Worm (Caenorhabditis elegans) whole organism, L4 larva: Measurements from ENCODE around the gene clec-75.

Experiments
- F37D6.2 ChIP-seq: sonication (generic microtip); optimal IDR thresholded peaks from 2 replicates; lab custom pipeline; 2016; ENCODE audit warnings: mild to moderate bottlenecking, missing genetic modification characterization, missing compliant biosample characterization
- Y105C5A.15 ChIP-seq: fragments of 200-800 bp; sonication (Bioruptor generic); IDR thresholded peaks from 2 replicates; pipeline ENCODE4 v1.3.6; 2022; ENCODE audit warnings: missing genetic modification characterization, missing compliant biosample characterization
- aha-1 ChIP-seq: fragments of 150-350 bp; peaks from one replicate; lab custom pipeline; 2014; ENCODE audit warnings: missing biosample characterization, missing genetic modification characterization
- aly-2 ChIP-seq: sonication (generic microtip); optimal IDR thresholded peaks from 2 replicates; lab custom pipeline; 2018; ENCODE audit warnings: missing biosample characterization, missing genetic modification characterization
- arid-1 ChIP-seq: fragments of 200-800 bp; sonication (Bioruptor generic); conservative IDR thresholded peaks from 2 replicates; pipeline ENCODE4 v1.3.6; 2022; ENCODE audit warnings: missing genetic modification reagents, missing genetic modification characterization, missing compliant biosample characterization
- daf-12 ChIP-seq: fragments of 150-350 bp; optimal IDR thresholded peaks from 2 replicates; lab custom pipeline; 2014; ENCODE audit warnings: missing biosample characterization, missing genetic modification reagents, missing genetic modification characterization
- daf-16 ChIP-seq, 3 experiments: sonication (generic microtip); optimal IDR thresholded peaks; 2 replicates each; lab custom pipeline; 2016 to 2017; ENCODE audit warnings: missing genetic modification characterization in 3 of 3, missing genetic modification reagents in 3 of 3, mild to moderate bottlenecking in 2 of 3, missing compliant biosample characterization in 2 of 3, missing biosample characterization in 1 of 3, moderate library complexity in 1 of 3
- egl-43 ChIP-seq: fragments of 200-800 bp; sonication (Bioruptor generic); IDR thresholded peaks from 2 replicates; pipeline ENCODE4 v1.3.6; 2022; ENCODE audit warnings: missing genetic modification reagents, missing genetic modification characterization, missing compliant biosample characterization
- fkh-10 ChIP-seq: fragments of 150-350 bp; optimal IDR thresholded peaks from 2 replicates; lab custom pipeline; 2014; ENCODE audit warnings: missing biosample characterization, missing genetic modification reagents, missing genetic modification characterization
- hif-1 ChIP-seq, 2 experiments: sonication (generic microtip); optimal IDR thresholded peaks; 2 replicates each; lab custom pipeline; 2016 to 2017; ENCODE audit warnings: missing compliant biosample characterization in 2 of 2, missing genetic modification characterization in 2 of 2, missing genetic modification reagents in 2 of 2, missing genotype in 2 of 2, mild to moderate bottlenecking in 1 of 2
- jun-1 ChIP-seq: fragments of 150-350 bp; optimal IDR thresholded peaks from 2 replicates; lab custom pipeline; 2014; ENCODE audit warnings: missing biosample characterization, missing genetic modification reagents, missing genetic modification characterization
- lin-38 ChIP-seq: fragments of 200-800 bp; sonication (Bioruptor generic); IDR thresholded peaks from 2 replicates; pipeline ENCODE4 v1.3.6; 2022; ENCODE audit warnings: missing genetic modification reagents, missing genetic modification characterization, missing compliant biosample characterization
- lin-39 ChIP-seq: fragments of 150-350 bp; optimal IDR thresholded peaks from 2 replicates; lab custom pipeline; 2014; ENCODE audit warnings: missing biosample characterization, missing genetic modification reagents, missing genetic modification characterization
- mep-1 ChIP-seq: fragments of 150-350 bp; sonication (generic microtip); optimal IDR thresholded peaks from 3 replicates; lab custom pipeline; 2014; ENCODE audit warnings: missing biosample characterization, missing genetic modification characterization
- nhr-102 ChIP-seq: sonication (generic microtip); optimal IDR thresholded peaks from 2 replicates; lab custom pipeline; 2016; ENCODE audit warnings: mild to moderate bottlenecking, missing genetic modification characterization, moderate library complexity, missing compliant biosample characterization
- nhr-11 ChIP-seq: fragments of 150-350 bp; optimal IDR thresholded peaks from 2 replicates; lab custom pipeline; 2014; ENCODE audit warnings: missing biosample characterization, missing genetic modification characterization
- nhr-111 ChIP-seq: fragments of 200-800 bp; sonication (Bioruptor generic); optimal IDR thresholded peaks from 2 replicates; lab custom pipeline; 2018; ENCODE audit warnings: mild to moderate bottlenecking, missing genetic modification characterization, missing compliant biosample characterization
- nhr-25 ChIP-seq: sonication (generic microtip); optimal IDR thresholded peaks from 2 replicates; lab custom pipeline; 2017; ENCODE audit warnings: missing genetic modification characterization, mild to moderate bottlenecking, missing compliant biosample characterization, antibody characterized with exemption, moderate library complexity, borderline replicate concordance; ENCODE audit not compliant: insufficient read depth
- nhr-28 ChIP-seq: fragments of 150-350 bp; optimal IDR thresholded peaks from 2 replicates; lab custom pipeline; 2014; ENCODE audit warnings: missing biosample characterization, missing genetic modification characterization
- nhr-48 ChIP-seq: sonication (generic microtip); optimal IDR thresholded peaks from 2 replicates; lab custom pipeline; 2016; ENCODE audit warnings: mild to moderate bottlenecking, missing genetic modification characterization, missing compliant biosample characterization
- nhr-77 ChIP-seq: fragments of 150-350 bp; optimal IDR thresholded peaks from 2 replicates; lab custom pipeline; 2014; ENCODE audit warnings: missing biosample characterization, missing genetic modification characterization
- pqm-1 ChIP-seq: sonication (generic microtip); optimal IDR thresholded peaks from 2 replicates; lab custom pipeline; 2017; ENCODE audit warnings: missing biosample characterization, missing genetic modification characterization
- rbr-2 ChIP-seq: sonication (generic microtip); optimal IDR thresholded peaks from 2 replicates; lab custom pipeline; 2016; ENCODE audit warnings: missing genotype, missing genetic modification characterization, missing compliant biosample characterization
- set-16 ChIP-seq: fragments of 200-800 bp; sonication (Bioruptor generic); IDR thresholded peaks from 2 replicates; pipeline ENCODE4 v1.3.6; 2022; ENCODE audit warnings: missing genetic modification reagents, missing genetic modification characterization, missing compliant biosample characterization
- unc-39 ChIP-seq: sonication (generic microtip); optimal IDR thresholded peaks from 2 replicates; lab custom pipeline; 2017; ENCODE audit warnings: missing biosample characterization, missing genetic modification characterization
- unc-62 ChIP-seq, 3 experiments: fragments of 150-350 bp in 1 of 3; sonication (generic microtip); optimal IDR thresholded peaks in 2 of 3; peaks in 1 of 3; 1 replicate in 1 of 3; 2 replicates in 2 of 3; lab custom pipeline; 2014 to 2017; ENCODE audit warnings: missing biosample characterization in 3 of 3, missing genetic modification characterization in 3 of 3, missing genetic modification reagents in 3 of 3, missing genotype in 1 of 3
- vab-7 ChIP-seq: fragments of 200-800 bp; sonication (Bioruptor generic); IDR thresholded peaks from 2 replicates; pipeline ENCODE4 v1.3.6; 2022; ENCODE audit warnings: missing genetic modification reagents, missing genetic modification characterization, missing compliant biosample characterization
- zag-1 ChIP-seq: fragments of 150-350 bp; optimal IDR thresholded peaks from 2 replicates; lab custom pipeline; 2014; ENCODE audit warnings: missing biosample characterization, missing genetic modification characterization
- zfp-2 ChIP-seq: sonication (generic microtip); optimal IDR thresholded peaks from 2 replicates; lab custom pipeline; 2016; ENCODE audit warnings: mild to moderate bottlenecking, missing genetic modification characterization, missing compliant biosample characterization
- zip-11 ChIP-seq: fragments of 200-800 bp; sonication (Bioruptor generic); IDR thresholded peaks from 2 replicates; pipeline ENCODE4 v1.3.6; 2022; ENCODE audit warnings: missing genetic modification characterization, missing compliant biosample characterization

clec-75 gene

ce11 chrIV:4005166-4005565, 44.6 kb downstream of the clec-75 start:
- TF ChIP-seq fkh-10 (GFP tag; lab: Kevin White, UChicago) = peak; percentile 60
- no peak for TF ChIP-seq nhr-25 (tag; lab: Kevin White, UChicago)

- TF ChIP-seq aha-1 (tag; lab: Kevin White, UChicago) = peak; percentile 6
- no peak for TF ChIP-seq lin-39 (tag; lab: Kevin White, UChicago)
- no peak for TF ChIP-seq nhr-48 (tag; lab: Kevin White, UChicago)
- TF ChIP-seq egl-43 (GFP tag; lab: Robert Waterston, UW) = 0 out of 2 replicates have a peak, but pooled peaks have one; percentile 35
- TF ChIP-seq zag-1 = no peak
- TF ChIP-seq nhr-102 = no peak
- TF ChIP-seq unc-62 (GFP tag; optimal IDR thresholded peaks at IDR 0.05 in 1 of 2; lab: Kevin White, UChicago) = peak in 1 of 2 experiments; percentile 60
- TF ChIP-seq unc-62 (tag; optimal IDR thresholded peaks at IDR 0.05; lab: Kevin White, UChicago) = no peak
- peak; percentile 43; the same call in 1 of the 2 replicates for TF ChIP-seq set-16 (GFP tag; lab: Robert Waterston, UW)
- TF ChIP-seq nhr-11 = no peak
- peak in 1 of 2 experiments; percentile 40 for TF ChIP-seq hif-1 (tag; optimal IDR thresholded peaks at IDR 0.05; lab: Kevin White, UChicago)
- no peak for TF ChIP-seq mep-1
- no peak for TF ChIP-seq Y105C5A.15 (GFP tag; lab: Robert Waterston, UW)
- TF ChIP-seq, all 104 proteins: peak for 5
These were observed 47.2 kb downstream of the clec-75 start, which contains the start of gene W02C12.2 for ce11 chrIV:4007697-4008096. Gene W02C12.2 (minus strand): TSS chrIV:4007973.

ce11 chrIV:4008440-4008839, 47.9 kb downstream of the clec-75 start:
- TF ChIP-seq lin-38 (GFP tag; lab: Robert Waterston, UW) = no peak
- no peak for TF ChIP-seq aly-2 (tag; lab: Kevin White, UChicago)
- TF ChIP-seq vab-7 = no peak
- peak; percentile 0 for TF ChIP-seq pqm-1
- TF ChIP-seq nhr-48 (tag; lab: Kevin White, UChicago) = no peak
- TF ChIP-seq daf-16 (GFP tag; optimal IDR thresholded peaks at IDR 0.05; lab: Kevin White, UChicago) = no peak
- peak; percentile 63 for TF ChIP-seq daf-16 (tag; optimal IDR thresholded peaks at IDR 0.05; lab: Kevin White, UChicago)
- no peak for TF ChIP-seq zip-11
- TF ChIP-seq nhr-28 (tag; lab: Kevin White, UChicago) = peak; percentile 65
- no peak for TF ChIP-seq F37D6.2 (tag; lab: Kevin White, UChicago)
- no peak for TF ChIP-seq zfp-2 (tag; lab: Kevin White, UChicago)
- TF ChIP-seq unc-62 (GFP tag; optimal IDR thresholded peaks at IDR 0.05 in 1 of 2; lab: Kevin White, UChicago) = peak in 1 of 2 experiments; percentile 73
- TF ChIP-seq unc-62 (tag; optimal IDR thresholded peaks at IDR 0.05; lab: Kevin White, UChicago) = no peak
- no peak for TF ChIP-seq nhr-111 (GFP tag; lab: Kevin White, UChicago)
- no peak for TF ChIP-seq jun-1
- TF ChIP-seq nhr-77 (tag; lab: Kevin White, UChicago) = peak; percentile 15
- TF ChIP-seq rbr-2 (tag; lab: Kevin White, UChicago) = no peak
- no peak for TF ChIP-seq zag-1
- no peak for TF ChIP-seq unc-39
- TF ChIP-seq, all 104 proteins: peak for 5

ce11 chrIV:4009923-4010322, 49.4 kb downstream of the clec-75 start:
- TF ChIP-seq unc-62 (GFP tag; optimal IDR thresholded peaks at IDR 0.05 in 1 of 2; lab: Kevin White, UChicago) (peak in 1 of 2 experiments; percentile 7), unc-62 (tag; optimal IDR thresholded peaks at IDR 0.05; lab: Kevin White, UChicago) (no peak), arid-1 (no peak), set-16 (GFP tag; lab: Robert Waterston, UW) (peak; percentile 75), daf-12 (tag; lab: Kevin White, UChicago) (no peak)
- TF ChIP-seq, all 104 proteins: peak for 2
